Fruit fly (Drosophila melanogaster): Measurements from ENCODE around the gene Ror.

DNA sequence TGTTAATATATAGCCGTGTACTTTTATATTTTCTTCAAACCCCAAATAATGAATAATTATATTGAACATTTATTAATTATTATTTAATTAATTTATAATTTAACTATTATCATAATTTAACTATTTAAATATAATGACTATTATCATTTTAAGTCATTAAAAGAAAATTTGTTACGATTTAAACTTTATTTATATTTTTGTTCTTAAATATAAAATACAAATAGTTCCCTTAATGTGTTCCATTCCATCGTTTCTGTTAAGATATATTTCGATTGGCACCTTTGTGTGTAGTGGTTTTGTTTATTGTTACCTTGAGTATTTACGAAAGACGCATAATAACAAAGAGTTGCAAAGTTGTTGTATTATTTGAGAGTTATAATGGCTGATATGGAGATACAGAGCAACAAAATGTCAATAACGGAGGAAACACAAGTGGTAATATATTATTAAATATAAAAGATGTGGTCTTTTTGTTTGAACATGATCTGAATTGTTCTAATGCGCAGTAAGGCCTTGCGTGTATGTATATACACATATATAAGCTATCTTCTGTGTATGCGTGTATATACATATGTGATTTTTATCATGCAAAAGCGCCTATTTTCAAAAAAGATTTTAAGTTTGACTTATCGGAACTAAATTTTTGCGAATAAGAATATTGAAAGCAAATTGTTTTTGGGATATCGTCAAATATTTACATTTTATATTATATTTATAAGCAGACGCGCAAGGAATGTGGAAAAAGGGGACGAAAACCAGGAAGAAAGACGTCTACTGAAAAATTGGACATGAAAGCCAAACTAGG, 12.4 kb downstream of the Ror start, which contains the start of gene REPTOR-BP:
- TF ChIP-seq CTCF (optimal IDR thresholded peaks at IDR 0.05), result no peak
- no peak for TF ChIP-seq CG8478 (optimal IDR thresholded peaks at IDR 0.05)

All from S2 (cell line).